Worm (Caenorhabditis elegans): Measurements from ENCODE around the gene clc-24.

ce11 chrIII:991581-991980, 18.3 kb upstream of the clc-24 start, which contains the start of gene trp-2:
- TF ChIP-seq ceh-40 (GFP tag; IDR thresholded peaks at IDR 0.05), result no peak
- no peak for TF ChIP-seq nhr-179 (tag; optimal IDR thresholded peaks at IDR 0.05)
- TF ChIP-seq snpc-4 (GFP tag; optimal IDR thresholded peaks at IDR 0.05), result no peak
- no peak for TF ChIP-seq snpc-4 (tag; optimal IDR thresholded peaks at IDR 0.05)
- no peak for TF ChIP-seq F37B4.10 (GFP tag; IDR thresholded peaks at IDR 0.05)
- no peak for TF ChIP-seq nhr-80 (tag; optimal IDR thresholded peaks at IDR 0.05)
- TF ChIP-seq lag-1 (GFP tag; IDR thresholded peaks at IDR 0.05), result no peak

Measured in whole organism, young adult.